Fruit fly (Drosophila melanogaster) whole organism, embryonic: ENCODE results near the gene jhamt.

ENCODE experiments used
- Atf3 ChIP-seq: fragments of 200-800 bp; sonication (Bioruptor generic); optimal IDR thresholded peaks from 3 replicates; lab custom pipeline; 2016; ENCODE audit warnings: missing biosample characterization, missing genetic modification characterization
- CG10209 ChIP-seq: fragments of 200-800 bp; sonication (Bioruptor generic); optimal IDR thresholded peaks from 3 replicates; lab custom pipeline; 2017; ENCODE audit warnings: missing biosample characterization, mild to moderate bottlenecking, missing genetic modification characterization, missing genetic modification reagents
- CG10321 ChIP-seq: fragments of 200-800 bp; sonication (Bioruptor generic); IDR thresholded peaks from 2 replicates; pipeline ENCODE4 v1.3.6; 2022; ENCODE audit warnings: missing biosample characterization, missing genetic modification characterization
- CG11247 ChIP-seq: fragments of 200-800 bp; sonication (Bioruptor generic); IDR thresholded peaks from 2 replicates; pipeline ENCODE4 v1.3.6; 2022; ENCODE audit warnings: missing biosample characterization, missing genetic modification characterization
- CG11723 ChIP-seq: fragments of 200-800 bp; sonication (Bioruptor generic); optimal IDR thresholded peaks from 2 replicates; lab custom pipeline; 2017; ENCODE audit warnings: missing biosample characterization, mild to moderate bottlenecking, missing genetic modification characterization
- CG15479 ChIP-seq: fragments of 200-800 bp; sonication (Bioruptor generic); optimal IDR thresholded peaks from 3 replicates; lab custom pipeline; 2019; ENCODE audit warnings: missing biosample characterization, mild to moderate bottlenecking, missing genetic modification characterization, moderate library complexity
- CG15601 ChIP-seq: fragments of 200-800 bp; sonication (Bioruptor generic); optimal IDR thresholded peaks from 3 replicates; lab custom pipeline; 2019; ENCODE audit warnings: missing biosample characterization, mild to moderate bottlenecking, missing genetic modification characterization, moderate library complexity
- CG17361 ChIP-seq: fragments of 200-800 bp; sonication (Bioruptor generic); IDR thresholded peaks from 3 replicates; pipeline ENCODE4 v1.3.6; 2022; ENCODE audit warnings: missing biosample characterization, missing genetic modification characterization
- CG17385 ChIP-seq: fragments of 200-800 bp; sonication (Bioruptor generic); optimal IDR thresholded peaks from 3 replicates; lab custom pipeline; 2018; ENCODE audit warnings: missing biosample characterization, mild to moderate bottlenecking, missing genetic modification characterization
- CG4328 ChIP-seq: fragments of 200-800 bp; sonication (Bioruptor generic); optimal IDR thresholded peaks from 3 replicates; lab custom pipeline; 2017; ENCODE audit warnings: missing biosample characterization, missing genetic modification reagents, missing genetic modification characterization
- CG8281 ChIP-seq: fragments of 200-800 bp; sonication (Bioruptor generic); optimal IDR thresholded peaks from 2 replicates; lab custom pipeline; 2018; ENCODE audit warnings: missing biosample characterization, mild to moderate bottlenecking, missing genetic modification characterization, moderate library complexity
- CG8478 ChIP-seq: fragments of >200 bp; optimal IDR thresholded peaks from 2 replicates; lab custom pipeline; 2018
- CG9727 ChIP-seq: fragments of 200-800 bp; sonication (Bioruptor generic); optimal IDR thresholded peaks from 3 replicates; lab custom pipeline; 2017; ENCODE audit warnings: missing biosample characterization, mild to moderate bottlenecking, missing genetic modification characterization
- D ChIP-seq, 2 experiments: fragments of 200-800 bp in 1 of 2; fragments of >200 bp in 1 of 2; sonication (Bioruptor generic) in 1 of 2; optimal IDR thresholded peaks; 2 replicates in 1 of 2; 3 replicates in 1 of 2; lab custom pipeline; 2017; ENCODE audit warnings: mild to moderate bottlenecking in 1 of 2, missing biosample characterization in 1 of 2, missing genetic modification characterization in 1 of 2, missing genetic modification reagents in 1 of 2
- Deaf1 ChIP-seq: fragments of 200-800 bp; optimal IDR thresholded peaks from 3 replicates; lab custom pipeline; 2019; ENCODE audit warnings: missing biosample characterization, mild to moderate bottlenecking, missing genetic modification characterization, moderate library complexity
- Elba2 ChIP-seq: fragments of 200-800 bp; sonication (Bioruptor generic); optimal IDR thresholded peaks from 3 replicates; lab custom pipeline; 2016; ENCODE audit warnings: missing biosample characterization, missing genetic modification characterization
- HLH3B ChIP-seq: fragments of 200-800 bp; sonication (Bioruptor generic); IDR thresholded peaks from 2 replicates; pipeline ENCODE4 v1.3.6; 2022; ENCODE audit warnings: missing biosample characterization, missing genetic modification characterization
- HLH4C ChIP-seq: fragments of 200-800 bp; sonication (Bioruptor generic); IDR thresholded peaks from 3 replicates; pipeline ENCODE4 v1.3.6; 2022; ENCODE audit warnings: missing biosample characterization, missing genetic modification characterization; ENCODE audit not compliant: partially characterized antibody
- Hsf ChIP-seq: fragments of 200-800 bp; sonication (Bioruptor generic); optimal IDR thresholded peaks from 3 replicates; lab custom pipeline; 2016; ENCODE audit warnings: missing biosample characterization, missing genetic modification characterization
- MESR4 ChIP-seq: fragments of 200-800 bp; sonication (Bioruptor generic); optimal IDR thresholded peaks from 2 replicates; lab custom pipeline; 2018; ENCODE audit warnings: missing biosample characterization, mild to moderate bottlenecking, missing genetic modification characterization, moderate library complexity
- Med ChIP-seq: fragments of 200-800 bp; sonication (Bioruptor generic); peaks from one replicate; lab custom pipeline; 2016; ENCODE audit warnings: missing biosample characterization, missing genetic modification characterization, mild to moderate bottlenecking, inconsistent platforms, moderate library complexity
- Meics ChIP-seq: fragments of 200-800 bp; sonication (Bioruptor generic); optimal IDR thresholded peaks from 2 replicates; lab custom pipeline; 2017; ENCODE audit warnings: missing biosample characterization, mild to moderate bottlenecking, missing genetic modification characterization
- NC2β ChIP-seq: fragments of 200-800 bp; sonication (Bioruptor generic); optimal IDR thresholded peaks from 2 replicates; lab custom pipeline; 2016; ENCODE audit warnings: missing biosample characterization, missing genetic modification characterization
- NFAT ChIP-seq: fragments of 200-800 bp; sonication (Bioruptor generic); IDR thresholded peaks from 2 replicates; pipeline ENCODE4 v1.3.6; 2022; ENCODE audit warnings: missing biosample characterization, missing genetic modification characterization
- Ssrp ChIP-seq: fragments of 200-800 bp; sonication (Bioruptor generic); optimal IDR thresholded peaks from 2 replicates; lab custom pipeline; 2018; ENCODE audit warnings: missing biosample characterization, mild to moderate bottlenecking, missing genetic modification characterization, moderate library complexity
- Stat92E ChIP-seq, 3 experiments: fragments of >200 bp in 2 of 3; fragments of 200-800 bp in 1 of 3; sonication (Bioruptor generic) in 1 of 3; optimal IDR thresholded peaks; 2 replicates each; lab custom pipeline; 2017 to 2019; ENCODE audit warnings: missing biosample characterization in 3 of 3, missing genetic modification characterization in 3 of 3, mild to moderate bottlenecking in 1 of 3, moderate library complexity in 1 of 3
- Trl ChIP-seq, 3 experiments: fragments of >200 bp in 2 of 3; fragments of 200-800 bp in 1 of 3; sonication (Bioruptor generic) in 1 of 3; optimal IDR thresholded peaks; 2 replicates in 1 of 3; 3 replicates in 2 of 3; lab custom pipeline; 2016 to 2017; ENCODE audit warnings: missing biosample characterization in 1 of 3, missing genetic modification characterization in 1 of 3
- Xbp1 ChIP-seq: fragments of 200-800 bp; sonication (Bioruptor generic); optimal IDR thresholded peaks from 3 replicates; lab custom pipeline; 2016; ENCODE audit warnings: missing biosample characterization, mild to moderate bottlenecking, missing genetic modification characterization
- YL-1 ChIP-seq: fragments of 200-800 bp; sonication (Bioruptor generic); optimal IDR thresholded peaks from 3 replicates; lab custom pipeline; 2017; ENCODE audit warnings: missing biosample characterization, mild to moderate bottlenecking, missing genetic modification characterization
- bbx ChIP-seq: fragments of 200-800 bp; sonication (Bioruptor generic); IDR thresholded peaks from 2 replicates; pipeline ENCODE4 v1.3.6; 2022; ENCODE audit warnings: missing biosample characterization, missing genetic modification characterization; ENCODE audit not compliant: partially characterized antibody
- cg ChIP-seq: fragments of 200-800 bp; sonication (Bioruptor generic); optimal IDR thresholded peaks from 3 replicates; lab custom pipeline; 2019; ENCODE audit warnings: missing biosample characterization, mild to moderate bottlenecking, missing genetic modification characterization, moderate library complexity
- chinmo ChIP-seq: fragments of 200-800 bp; sonication (Bioruptor generic); IDR thresholded peaks from 4 replicates; pipeline ENCODE4 v1.3.6; 2022; ENCODE audit warnings: missing biosample characterization, missing genetic modification characterization; ENCODE audit not compliant: partially characterized antibody
- grau ChIP-seq: fragments of 200-800 bp; optimal IDR thresholded peaks from 3 replicates; lab custom pipeline; 2019; ENCODE audit warnings: missing biosample characterization, mild to moderate bottlenecking, missing genetic modification characterization, moderate library complexity
- mld ChIP-seq: fragments of 200-800 bp; sonication (Bioruptor generic); IDR thresholded peaks from 3 replicates; pipeline ENCODE4 v1.3.6; 2022; ENCODE audit warnings: missing biosample characterization, missing genetic modification characterization; ENCODE audit not compliant: partially characterized antibody
- nom ChIP-seq: fragments of 200-800 bp; sonication (Bioruptor generic); optimal IDR thresholded peaks from 2 replicates; lab custom pipeline; 2017; ENCODE audit warnings: missing biosample characterization, missing genetic modification characterization, mild to moderate bottlenecking, moderate library complexity, missing genetic modification reagents
- psq ChIP-seq: fragments of 200-800 bp; sonication (Bioruptor generic); optimal IDR thresholded peaks from 2 replicates; lab custom pipeline; 2017; ENCODE audit warnings: missing biosample characterization, missing genetic modification characterization
- sens ChIP-seq: fragments of 200-800 bp; sonication (Bioruptor generic); peaks from one replicate; lab custom pipeline; 2016; ENCODE audit warnings: missing biosample characterization, missing genetic modification characterization
- tgo ChIP-seq: fragments of 200-800 bp; sonication (Bioruptor generic); IDR thresholded peaks from 3 replicates; pipeline ENCODE4 v1.3.6; 2022; ENCODE audit warnings: missing biosample characterization, missing genetic modification characterization
- tll ChIP-seq, 2 experiments: fragments of 200-800 bp in 1 of 2; fragments of >200 bp in 1 of 2; sonication (Bioruptor generic) in 1 of 2; optimal IDR thresholded peaks; 2 replicates each; lab custom pipeline; 2017 to 2019; ENCODE audit warnings: missing biosample characterization in 2 of 2, missing genetic modification characterization in 2 of 2, mild to moderate bottlenecking in 1 of 2, moderate library complexity in 1 of 2
- trem ChIP-seq: fragments of 200-800 bp; optimal IDR thresholded peaks from 3 replicates; lab custom pipeline; 2019; ENCODE audit warnings: missing biosample characterization, mild to moderate bottlenecking, missing genetic modification characterization, moderate library complexity

Gene jhamt

dm6 chr2L:16350742-16351568, 14.7 kb upstream of the jhamt start (continued):
- peak; percentile 98 for TF ChIP-seq CG11247 (GFP tag; lab: Robert Waterston, UW)
- TF ChIP-seq Trl (optimal IDR thresholded peaks at IDR 0.05; lab: Kevin White, UChicago) = peak in 1 of 2 experiments; percentile 40
- peak; percentile 98 for TF ChIP-seq Trl (GFP tag; optimal IDR thresholded peaks at IDR 0.05; lab: Kevin White, UChicago)
- peak; percentile 96 for TF ChIP-seq trem (tag; lab: Kevin White, UChicago)
- peak; percentile 75 for TF ChIP-seq CG15479 (GFP tag; lab: Kevin White, UChicago)
- TF ChIP-seq Xbp1 (GFP tag; lab: Kevin White, UChicago) = peak; percentile 99
- peak; percentile 95 for TF ChIP-seq CG8281 (tag; lab: Kevin White, UChicago)
- TF ChIP-seq CG11723 (GFP tag; lab: Kevin White, UChicago) = peak; percentile 98

DNA sequence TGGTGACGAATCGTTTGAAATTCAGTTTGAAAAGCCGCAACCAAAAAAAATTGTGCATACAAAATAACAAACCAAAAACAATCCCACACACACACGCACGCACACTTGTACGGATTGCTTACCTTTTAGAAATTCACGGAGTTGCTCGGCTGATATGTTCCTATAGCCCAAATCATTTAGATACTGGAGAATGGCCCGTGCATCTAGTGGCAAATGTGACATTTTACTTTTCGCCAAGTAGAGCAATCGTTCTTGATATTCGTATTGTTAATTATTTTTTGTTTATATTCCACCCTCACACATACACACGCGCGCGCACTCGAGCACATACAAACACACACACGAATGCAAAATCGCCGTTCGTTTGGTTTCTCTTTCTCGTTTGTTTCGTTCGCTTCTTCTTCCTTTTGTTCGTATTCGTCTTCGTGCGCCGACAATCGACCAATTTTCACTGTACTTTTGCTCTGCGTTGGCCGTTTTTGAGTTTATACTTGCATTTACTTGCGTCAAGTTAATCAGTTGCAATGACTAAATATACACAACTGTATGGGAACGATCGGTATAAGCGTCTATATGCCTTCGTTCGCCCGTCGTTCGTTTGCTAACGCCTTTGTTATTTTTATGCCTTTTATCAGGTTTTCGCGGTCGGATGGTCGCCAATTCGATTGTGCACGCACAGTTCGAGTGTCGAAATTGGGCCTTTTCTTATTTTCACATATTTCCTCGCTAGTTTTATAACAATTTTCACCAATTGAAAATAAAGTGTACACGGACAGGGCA, 13.7 kb upstream of the jhamt start:
- TF ChIP-seq Deaf1 (tag; lab: Kevin White, UChicago) (peak; percentile 89), CG10321 (GFP tag; lab: Robert Waterston, UW) (no peak), CG15601 (tag; lab: Kevin White, UChicago) (no peak), NC2β (GFP tag; lab: Kevin White, UChicago) (no peak), MESR4 (peak; percentile 54), CG8478 (peak; percentile 5), HLH3B (GFP tag; lab: Robert Waterston, UW) (no peak), D (optimal IDR thresholded peaks at IDR 0.05; lab: Kevin White, UChicago) (peak; percentile 68), D (GFP tag; optimal IDR thresholded peaks at IDR 0.05; lab: Kevin White, UChicago) (no peak), Elba2 (GFP tag; lab: Kevin White, UChicago) (peak; percentile 41), Meics (no peak), cg (GFP tag; lab: Kevin White, UChicago) (peak; percentile 92), tgo (GFP tag; lab: Robert Waterston, UW) (no peak), grau (tag; lab: Kevin White, UChicago) (peak; percentile 83), CG17361 (GFP tag; lab: Robert Waterston, UW) (no peak), nom (GFP tag; lab: Kevin White, UChicago) (no peak), chinmo (GFP tag; lab: Robert Waterston, UW) (0 out of 4 replicates have a peak, but pooled peaks have one; percentile 11), CG17385 (GFP tag; lab: Kevin White, UChicago) (peak; percentile 92), Stat92E (GFP tag; optimal IDR thresholded peaks at IDR 0.05; lab: Kevin White, UChicago) (peak in 1 of 3 experiments; percentile 71), psq (GFP tag; lab: Kevin White, UChicago) (peak; percentile 78), Med (peak; percentile 81), NFAT (GFP tag; lab: Robert Waterston, UW) (no peak)

dm6 chr2L:16352585-16353580, 12.8 kb upstream of the jhamt start, which contains the start of the genes Hyls1, chif and CG4455:
Gene Hyls1 (minus strand): TSS chr2L:16352628.
Gene chif (minus strand): TSS chr2L:16352628.
Gene CG4455 (plus strand): TSS chr2L:16352934.
- TF ChIP-seq Ssrp (tag; lab: Kevin White, UChicago) (peak; percentile 32), Hsf (GFP tag; lab: Kevin White, UChicago) (no peak), sens (GFP tag; lab: Kevin White, UChicago) (peak; percentile 74), Atf3 (GFP tag; lab: Kevin White, UChicago) (no peak), mld (GFP tag; lab: Robert Waterston, UW) (peak; percentile 79; the same call in 2 of the 3 replicates), CG10209 (GFP tag; lab: Kevin White, UChicago) (peak; percentile 18), bbx (GFP tag; lab: Robert Waterston, UW) (peak; percentile 78), CG9727 (GFP tag; lab: Kevin White, UChicago) (peak; percentile 66), CG4328 (GFP tag; lab: Kevin White, UChicago) (peak; percentile 0), HLH4C (GFP tag; lab: Robert Waterston, UW) (peak; percentile 93), tll (GFP tag; optimal IDR thresholded peaks at IDR 0.05; lab: Kevin White, UChicago) (peak in 1 of 2 experiments; percentile 9), YL-1 (peak; percentile 11)
